Worm (Caenorhabditis elegans) whole organism, mixed stage, embryonic: ENCODE data around the gene glt-6.
A peak's percentile ranks its signal among the peaks of the same experiment; 100 is the strongest.

ENCODE experiments used
- M03D4.4 ChIP-seq: sonication (generic microtip); optimal IDR thresholded peaks from 2 replicates; lab custom pipeline; 2017; ENCODE audit warnings: mild to moderate bottlenecking, missing genetic modification characterization, missing compliant biosample characterization
- bed-3 ChIP-seq: fragments of 200-800 bp; sonication (Bioruptor generic); optimal IDR thresholded peaks from 3 replicates; lab custom pipeline; 2018; ENCODE audit warnings: mild to moderate bottlenecking, missing genetic modification characterization, moderate library complexity, missing compliant biosample characterization
- ceh-39 ChIP-seq: fragments of 150-350 bp; optimal IDR thresholded peaks from 2 replicates; lab custom pipeline; 2014; ENCODE audit warnings: missing biosample characterization, missing genetic modification characterization
- ceh-43 ChIP-seq: fragments of 200-800 bp; sonication (Bioruptor generic); optimal IDR thresholded peaks from 2 replicates; lab custom pipeline; 2018; ENCODE audit warnings: mild to moderate bottlenecking, missing genetic modification characterization, moderate library complexity, missing compliant biosample characterization
- ces-1 ChIP-seq: fragments of 150-350 bp; optimal IDR thresholded peaks from 2 replicates; lab custom pipeline; 2014; ENCODE audit warnings: missing biosample characterization, missing genetic modification reagents, missing genetic modification characterization
- cnd-1 ChIP-seq: fragments of 200-800 bp; sonication (Bioruptor generic); optimal IDR thresholded peaks from 2 replicates; lab custom pipeline; 2018; ENCODE audit warnings: mild to moderate bottlenecking, missing genetic modification characterization, missing compliant biosample characterization
- drap-1 ChIP-seq: fragments of 200-800 bp; sonication (Bioruptor generic); optimal IDR thresholded peaks from 3 replicates; lab custom pipeline; 2018; ENCODE audit warnings: mild to moderate bottlenecking, missing genetic modification characterization, missing compliant biosample characterization
- elt-1 ChIP-seq: sonication (generic microtip); optimal IDR thresholded peaks from 2 replicates; lab custom pipeline; 2017; ENCODE audit warnings: missing genetic modification characterization, mild to moderate bottlenecking, missing compliant biosample characterization, antibody characterized with exemption, moderate library complexity, borderline replicate concordance; ENCODE audit not compliant: insufficient read depth
- elt-3 ChIP-seq: fragments of 150-350 bp; optimal IDR thresholded peaks from 2 replicates; lab custom pipeline; 2014; ENCODE audit warnings: missing biosample characterization, missing genetic modification characterization
- flh-1 ChIP-seq: fragments of 200-800 bp; sonication (Bioruptor generic); optimal IDR thresholded peaks from 2 replicates; lab custom pipeline; 2018; ENCODE audit warnings: mild to moderate bottlenecking, missing genetic modification characterization, moderate library complexity, missing compliant biosample characterization
- ham-2 ChIP-seq: fragments of 200-800 bp; sonication (Bioruptor generic); optimal IDR thresholded peaks from 2 replicates; lab custom pipeline; 2018; ENCODE audit warnings: mild to moderate bottlenecking, missing genetic modification characterization, missing compliant biosample characterization
- hlh-1 ChIP-seq: fragments of 150-350 bp; optimal IDR thresholded peaks from 2 replicates; lab custom pipeline; 2014; ENCODE audit warnings: missing biosample characterization, missing genetic modification reagents, missing genetic modification characterization
- lin-13 ChIP-seq: fragments of 150-350 bp; optimal IDR thresholded peaks from 2 replicates; lab custom pipeline; 2014; ENCODE audit warnings: missing biosample characterization, missing genetic modification characterization
- lin-32 ChIP-seq: fragments of 200-800 bp; sonication (Bioruptor generic); optimal IDR thresholded peaks from 2 replicates; lab custom pipeline; 2018; ENCODE audit warnings: mild to moderate bottlenecking, missing genetic modification characterization, missing compliant biosample characterization
- lsy-2 ChIP-seq: fragments of 150-350 bp; optimal IDR thresholded peaks from 2 replicates; lab custom pipeline; 2014; ENCODE audit warnings: missing biosample characterization, missing genetic modification characterization
- mab-5 ChIP-seq: fragments of 150-350 bp; optimal IDR thresholded peaks from 2 replicates; lab custom pipeline; 2014; ENCODE audit warnings: missing biosample characterization, missing genetic modification characterization
- mls-2 ChIP-seq: sonication (generic microtip); optimal IDR thresholded peaks from 2 replicates; lab custom pipeline; 2016; ENCODE audit warnings: mild to moderate bottlenecking, missing genetic modification characterization, moderate library complexity, missing compliant biosample characterization
- nhr-2 ChIP-seq: fragments of 150-350 bp; optimal IDR thresholded peaks from 2 replicates; lab custom pipeline; 2014; ENCODE audit warnings: missing biosample characterization, missing genetic modification characterization
- nhr-76 ChIP-seq: sonication (generic microtip); optimal IDR thresholded peaks from 2 replicates; lab custom pipeline; 2017; ENCODE audit warnings: missing biosample characterization, missing genetic modification characterization
- pha-4 ChIP-seq: fragments of 150-350 bp; optimal IDR thresholded peaks from 2 replicates; lab custom pipeline; 2018; ENCODE audit warnings: missing biosample characterization, missing genetic modification reagents, missing genetic modification characterization
- sem-2 ChIP-seq: fragments of 200-800 bp; sonication (Bioruptor generic); optimal IDR thresholded peaks from 2 replicates; lab custom pipeline; 2018; ENCODE audit warnings: mild to moderate bottlenecking, missing genetic modification characterization, missing compliant biosample characterization
- snpc-4 ChIP-seq: fragments of 150-350 bp; optimal IDR thresholded peaks from 2 replicates; lab custom pipeline; 2014; ENCODE audit warnings: missing biosample characterization, missing genetic modification characterization
- sptf-1 ChIP-seq: sonication (generic microtip); optimal IDR thresholded peaks from 2 replicates; lab custom pipeline; 2017; ENCODE audit warnings: mild to moderate bottlenecking, missing genetic modification characterization, moderate library complexity, missing compliant biosample characterization
- tbx-8 ChIP-seq: fragments of 200-800 bp; sonication (Bioruptor generic); optimal IDR thresholded peaks from 2 replicates; lab custom pipeline; 2018; ENCODE audit warnings: mild to moderate bottlenecking, missing genetic modification characterization, moderate library complexity, missing compliant biosample characterization
- unc-120 ChIP-seq: sonication (generic microtip); optimal IDR thresholded peaks from 2 replicates; lab custom pipeline; 2017; ENCODE audit warnings: missing genetic modification characterization, missing compliant biosample characterization; ENCODE audit not compliant: poor library complexity, severe bottlenecking
- unc-39 ChIP-seq: fragments of 150-350 bp; optimal IDR thresholded peaks from 2 replicates; lab custom pipeline; 2014; ENCODE audit warnings: missing biosample characterization, missing genetic modification characterization
- unc-62 ChIP-seq: fragments of 150-350 bp; optimal IDR thresholded peaks from 2 replicates; lab custom pipeline; 2014; ENCODE audit warnings: missing biosample characterization, missing genetic modification reagents, missing genetic modification characterization
- zip-8 ChIP-seq: fragments of 150-350 bp; optimal IDR thresholded peaks from 2 replicates; lab custom pipeline; 2014; ENCODE audit warnings: missing biosample characterization, missing genetic modification characterization
- ztf-11 ChIP-seq: fragments of 150-350 bp; optimal IDR thresholded peaks from 2 replicates; lab custom pipeline; 2014; ENCODE audit warnings: missing biosample characterization, missing genetic modification characterization

The glt-6 gene

DNA sequence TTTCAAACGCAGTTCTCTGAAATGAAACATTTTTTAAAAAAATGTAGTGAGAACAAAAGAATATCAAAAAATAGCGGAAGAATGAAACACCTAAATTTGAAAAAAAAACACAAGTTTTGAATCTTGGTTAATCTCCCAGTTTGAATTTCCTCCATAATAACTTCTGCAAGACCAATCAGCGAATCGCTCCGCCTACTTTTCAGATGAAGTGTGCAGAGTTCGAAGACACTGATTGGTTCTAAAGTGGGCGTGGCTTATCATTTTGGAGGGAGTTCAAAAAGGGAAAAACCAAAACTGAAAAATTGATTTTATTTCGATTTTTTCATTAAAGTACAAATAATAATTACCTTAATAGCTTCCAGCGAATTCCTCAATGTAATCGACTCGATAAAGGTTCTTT lies 7.4 kb downstream of the glt-6 start:
- TF ChIP-seq mls-2 (tag; lab: Kevin White, UChicago): no peak
- no peak for TF ChIP-seq ceh-39
- no peak for TF ChIP-seq lsy-2 (tag; lab: Kevin White, UChicago)
- TF ChIP-seq bed-3: no peak
- TF ChIP-seq flh-1 (GFP tag; lab: Kevin White, UChicago): no peak
- TF ChIP-seq zip-8 (tag; lab: Kevin White, UChicago): no peak
- no peak for TF ChIP-seq lin-13 (tag; lab: Kevin White, UChicago)
- no peak for TF ChIP-seq unc-62
- no peak for TF ChIP-seq ham-2 (GFP tag; lab: Kevin White, UChicago)

DNA sequence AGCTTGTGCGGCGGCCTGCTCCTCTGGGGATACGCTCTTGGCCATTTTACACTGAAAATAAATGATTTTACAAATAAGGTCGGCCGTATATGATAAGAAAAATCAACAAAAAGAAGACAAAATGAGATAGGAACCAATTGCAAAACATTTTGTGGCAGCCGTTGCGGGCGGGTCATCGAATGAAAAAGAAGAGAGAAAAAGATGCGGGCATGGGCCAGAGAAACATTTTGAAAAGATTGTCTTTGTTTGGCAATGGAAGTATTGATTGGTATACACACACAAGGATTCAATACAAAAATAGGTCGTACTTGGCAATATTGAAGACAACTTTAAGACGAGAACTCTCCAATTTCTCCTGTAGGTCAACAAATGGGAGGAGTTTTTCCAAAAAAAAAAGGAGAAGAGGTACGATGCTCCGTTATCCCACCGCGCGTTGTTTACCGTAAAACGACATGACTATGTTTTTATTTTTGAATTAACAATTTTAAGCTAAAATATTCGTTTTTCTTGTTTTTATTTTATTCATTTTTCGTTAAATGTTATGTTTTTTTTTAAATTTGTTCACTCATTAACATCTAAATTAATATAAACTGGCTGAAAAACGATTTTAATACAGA lies 9.3 kb downstream of the glt-6 start, which contains the start of the genes plc-4 and R05G6.4:
plc-4 (minus strand) TSS at position 51 of the 617 bp plus-strand sequence.
R05G6.4 (plus strand) TSS at position 617 of the 617 bp plus-strand sequence.
- no peak for TF ChIP-seq elt-3
- TF ChIP-seq lsy-2 (tag; lab: Kevin White, UChicago): peak; percentile 18
- peak; percentile 23 for TF ChIP-seq ces-1 (GFP tag; lab: Kevin White, UChicago)

DNA sequence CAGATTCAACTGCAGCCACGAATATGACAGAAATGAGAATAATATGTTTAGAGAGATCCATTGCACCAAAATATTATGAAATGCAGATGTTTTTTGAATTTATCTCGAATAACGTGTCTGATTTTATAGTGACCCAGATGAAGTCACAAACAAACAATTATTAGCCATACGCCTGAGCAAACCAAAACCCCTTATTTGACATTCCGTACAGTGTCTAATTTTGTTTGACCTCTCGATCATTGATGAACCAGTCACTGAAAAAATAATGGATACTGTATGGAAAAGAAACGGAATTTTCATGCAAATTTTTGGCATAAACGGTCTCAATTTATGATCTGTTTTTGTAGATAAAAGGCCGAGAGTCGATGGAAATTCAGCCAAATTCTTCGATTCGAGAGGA lies 12.7 kb downstream of the glt-6 start, which contains the start of the genes R05G6.9 and R05G6.3:
R05G6.9 (minus strand) TSS at position 101 of the 400 bp plus-strand sequence.
R05G6.3 (plus strand) TSS at position 386 of the 400 bp plus-strand sequence.
- TF ChIP-seq pha-4 (tag; lab: Kevin White, UChicago) (no peak), ztf-11 (tag; lab: Kevin White, UChicago) (no peak), drap-1 (GFP tag; lab: Kevin White, UChicago) (no peak), nhr-76 (tag; lab: Kevin White, UChicago) (no peak), hlh-1 (tag; lab: Kevin White, UChicago) (no peak), ceh-43 (GFP tag; lab: Kevin White, UChicago) (no peak), ces-1 (GFP tag; lab: Kevin White, UChicago) (no peak), lin-32 (GFP tag; lab: Kevin White, UChicago) (no peak), mls-2 (tag; lab: Kevin White, UChicago) (no peak), M03D4.4 (no peak), flh-1 (GFP tag; lab: Kevin White, UChicago) (no peak), ceh-39 (no peak), zip-8 (tag; lab: Kevin White, UChicago) (no peak), nhr-2 (tag; lab: Kevin White, UChicago) (no peak), snpc-4 (tag; lab: Kevin White, UChicago) (no peak), elt-1 (tag; lab: Kevin White, UChicago) (no peak), mab-5 (tag; lab: Kevin White, UChicago) (no peak), ham-2 (GFP tag; lab: Kevin White, UChicago) (no peak), cnd-1 (tag; lab: Kevin White, UChicago) (no peak), bed-3 (no peak)

DNA sequence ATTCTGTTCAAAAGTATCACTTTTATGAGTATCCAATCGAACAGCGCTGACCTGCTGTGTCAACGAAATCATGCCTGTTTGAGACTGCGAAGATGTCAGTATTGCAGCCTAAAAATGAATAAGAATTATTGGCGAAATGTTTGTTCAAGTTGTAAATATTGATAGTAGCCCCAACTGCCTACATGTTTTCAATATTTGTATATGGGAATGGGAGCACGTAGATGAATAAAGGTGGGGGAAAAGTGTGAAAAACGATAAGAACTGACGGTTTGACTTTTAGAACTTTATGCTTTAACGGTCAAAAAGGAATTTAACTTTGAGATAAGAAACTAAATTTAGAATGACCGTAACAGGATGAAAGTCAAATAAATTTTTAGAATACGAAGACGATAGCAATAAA lies 16.8 kb downstream of the glt-6 start:
- TF ChIP-seq lin-13 (tag; lab: Kevin White, UChicago) (no peak), sptf-1 (tag; lab: Kevin White, UChicago) (no peak), bed-3 (no peak), sem-2 (no peak), ham-2 (GFP tag; lab: Kevin White, UChicago) (no peak), ceh-43 (GFP tag; lab: Kevin White, UChicago) (no peak)

DNA sequence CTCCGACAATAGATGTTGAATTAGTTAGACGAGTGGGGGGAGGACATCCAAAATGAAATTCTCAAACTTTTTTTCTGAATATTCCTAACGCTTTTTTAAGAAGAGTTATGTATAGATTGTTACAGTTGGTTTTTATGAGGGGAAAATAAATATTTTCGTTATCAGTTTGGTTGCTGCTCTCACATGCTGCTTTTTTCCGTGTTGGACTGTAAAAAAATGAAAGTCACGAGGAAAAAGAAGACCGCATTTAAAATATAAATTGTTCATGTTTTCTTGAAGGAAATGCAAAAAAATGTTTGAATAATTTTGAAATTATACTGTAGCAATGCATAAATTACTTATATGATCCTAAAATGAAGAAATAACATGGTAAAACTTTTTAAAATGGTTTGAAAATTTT lies 17.4 kb downstream of the glt-6 start:
- TF ChIP-seq tbx-8 (no peak), flh-1 (GFP tag; lab: Kevin White, UChicago) (no peak), lin-13 (tag; lab: Kevin White, UChicago) (no peak)
- TF ChIP-seq, all 35 proteins: peak for 0

DNA sequence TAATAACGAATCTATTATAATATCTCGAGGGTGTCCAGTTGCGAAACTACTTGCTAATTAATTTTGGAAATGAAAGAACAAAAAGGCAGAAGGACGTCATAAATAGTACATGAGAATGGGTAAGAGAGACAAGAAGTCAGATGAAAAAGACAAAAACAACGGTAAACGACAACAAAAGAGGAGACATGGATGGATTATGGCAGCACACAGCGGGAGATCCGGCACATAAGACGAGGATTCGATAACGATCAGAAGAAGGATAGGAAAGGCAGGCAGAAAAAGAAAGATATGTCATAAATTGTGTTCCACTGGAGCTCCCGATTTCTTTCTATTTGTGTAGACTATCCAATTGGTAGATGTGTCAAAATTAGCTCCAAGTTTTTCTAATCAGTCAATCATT lies 18.2 kb downstream of the glt-6 start:
- TF ChIP-seq mls-2 (tag; lab: Kevin White, UChicago): peak; percentile 43
- TF ChIP-seq unc-39 (tag; lab: Kevin White, UChicago): no peak
- TF ChIP-seq nhr-2 (tag; lab: Kevin White, UChicago): no peak
- no peak for TF ChIP-seq snpc-4 (tag; lab: Kevin White, UChicago)
- no peak for TF ChIP-seq unc-120 (tag; lab: Kevin White, UChicago)
- TF ChIP-seq bed-3: no peak
- no peak for TF ChIP-seq zip-8 (tag; lab: Kevin White, UChicago)
- no peak for TF ChIP-seq drap-1 (GFP tag; lab: Kevin White, UChicago)
- TF ChIP-seq lsy-2 (tag; lab: Kevin White, UChicago): no peak
- no peak for TF ChIP-seq lin-13 (tag; lab: Kevin White, UChicago)
- TF ChIP-seq sem-2: no peak
- TF ChIP-seq elt-1 (tag; lab: Kevin White, UChicago): peak; percentile 50
